Fruit fly (Drosophila melanogaster) whole organism, embryonic: ENCODE measurements around the gene Elp4.

ENCODE experiments used
- Abd-B ChIP-seq: fragments of 200-800 bp; sonication (Bioruptor generic); optimal IDR thresholded peaks from 2 replicates; lab custom pipeline; 2018; ENCODE audit warnings: missing biosample characterization, mild to moderate bottlenecking, missing genetic modification characterization, moderate library complexity
- B-H2 ChIP-seq: fragments of 200-800 bp; sonication (Bioruptor generic); optimal IDR thresholded peaks from 2 replicates; lab custom pipeline; 2018; ENCODE audit warnings: missing biosample characterization, mild to moderate bottlenecking, missing genetic modification characterization
- CG10267 ChIP-seq: fragments of 200-800 bp; sonication (Bioruptor generic); optimal IDR thresholded peaks from 2 replicates; lab custom pipeline; 2018; ENCODE audit warnings: missing biosample characterization, mild to moderate bottlenecking, missing genetic modification characterization, moderate library complexity
- CG11696 ChIP-seq: fragments of 200-800 bp; sonication (Bioruptor generic); IDR thresholded peaks from 2 replicates; pipeline ENCODE4 v1.3.6; 2022; ENCODE audit warnings: missing biosample characterization, missing genetic modification characterization
- CG14014 ChIP-seq: fragments of 200-800 bp; sonication (Bioruptor generic); IDR thresholded peaks from 2 replicates; pipeline ENCODE4 v1.3.6; 2022; ENCODE audit warnings: missing biosample characterization, missing genetic modification characterization
- CG15269 ChIP-seq: fragments of 200-800 bp; sonication (Bioruptor generic); optimal IDR thresholded peaks from 2 replicates; lab custom pipeline; 2018; ENCODE audit warnings: missing biosample characterization, mild to moderate bottlenecking, missing genetic modification characterization, moderate library complexity
- CG15514 ChIP-seq: fragments of 200-800 bp; sonication (Bioruptor generic); optimal IDR thresholded peaks from 3 replicates; lab custom pipeline; 2017; ENCODE audit warnings: missing biosample characterization, missing genetic modification characterization, mild to moderate bottlenecking, moderate library complexity, missing genetic modification reagents
- CG17829 ChIP-seq: fragments of 200-800 bp; optimal IDR thresholded peaks from 2 replicates; lab custom pipeline; 2019; ENCODE audit warnings: missing biosample characterization, mild to moderate bottlenecking, missing genetic modification characterization, moderate library complexity
- CG18476 ChIP-seq: fragments of 200-800 bp; sonication (Bioruptor generic); optimal IDR thresholded peaks from 2 replicates; lab custom pipeline; 2016; ENCODE audit warnings: missing biosample characterization, mild to moderate bottlenecking, missing genetic modification characterization
- CG18619 ChIP-seq: fragments of 200-800 bp; sonication (Bioruptor generic); optimal IDR thresholded peaks from 3 replicates; lab custom pipeline; 2017; ENCODE audit warnings: missing biosample characterization, mild to moderate bottlenecking, missing genetic modification characterization
- CG18764 ChIP-seq: fragments of 200-800 bp; sonication (Bioruptor generic); optimal IDR thresholded peaks from 3 replicates; lab custom pipeline; 2016; ENCODE audit warnings: missing biosample characterization, missing genetic modification characterization
- CG2712 ChIP-seq: fragments of 200-800 bp; optimal IDR thresholded peaks from 3 replicates; lab custom pipeline; 2019; ENCODE audit warnings: missing biosample characterization, mild to moderate bottlenecking, missing genetic modification characterization, moderate library complexity
- CG30020 ChIP-seq: fragments of 200-800 bp; optimal IDR thresholded peaks from 2 replicates; lab custom pipeline; 2019; ENCODE audit warnings: missing biosample characterization, mild to moderate bottlenecking, missing genetic modification characterization, moderate library complexity
- CG3407 ChIP-seq: fragments of 200-800 bp; sonication (Bioruptor generic); optimal IDR thresholded peaks from 2 replicates; lab custom pipeline; 2018; ENCODE audit warnings: missing biosample characterization, mild to moderate bottlenecking, missing genetic modification characterization
- CG34422 ChIP-seq: fragments of 200-800 bp; sonication (Bioruptor generic); IDR thresholded peaks from 3 replicates; pipeline ENCODE4 v1.3.6; 2022; ENCODE audit warnings: missing biosample characterization, missing genetic modification characterization
- CG4730 ChIP-seq: fragments of 200-800 bp; sonication (Bioruptor generic); IDR thresholded peaks from 2 replicates; pipeline ENCODE4 v1.3.6; 2022; ENCODE audit warnings: missing biosample characterization, missing genetic modification characterization
- CG7928 ChIP-seq: fragments of 200-800 bp; sonication (Bioruptor generic); optimal IDR thresholded peaks from 2 replicates; lab custom pipeline; 2017; ENCODE audit warnings: missing biosample characterization, mild to moderate bottlenecking, missing genetic modification characterization
- CG8281 ChIP-seq: fragments of 200-800 bp; sonication (Bioruptor generic); optimal IDR thresholded peaks from 2 replicates; lab custom pipeline; 2018; ENCODE audit warnings: missing biosample characterization, mild to moderate bottlenecking, missing genetic modification characterization, moderate library complexity
- CG9437 ChIP-seq: fragments of 200-800 bp; sonication (Bioruptor generic); optimal IDR thresholded peaks from 2 replicates; lab custom pipeline; 2018; ENCODE audit warnings: missing biosample characterization, mild to moderate bottlenecking, missing genetic modification characterization
- CHES-1-like ChIP-seq: fragments of 200-800 bp; sonication (Bioruptor generic); optimal IDR thresholded peaks from 2 replicates; lab custom pipeline; 2016; ENCODE audit warnings: missing biosample characterization, missing genetic modification characterization
- D ChIP-seq, 2 experiments: fragments of 200-800 bp in 1 of 2; fragments of >200 bp in 1 of 2; sonication (Bioruptor generic) in 1 of 2; optimal IDR thresholded peaks; 2 replicates in 1 of 2; 3 replicates in 1 of 2; lab custom pipeline; 2017; ENCODE audit warnings: mild to moderate bottlenecking in 1 of 2, missing biosample characterization in 1 of 2, missing genetic modification characterization in 1 of 2, missing genetic modification reagents in 1 of 2
- Ets97D ChIP-seq: fragments of 200-800 bp; sonication (Bioruptor generic); optimal IDR thresholded peaks from 3 replicates; lab custom pipeline; 2016; ENCODE audit warnings: missing biosample characterization, missing genetic modification characterization
- Gug ChIP-seq: fragments of 200-800 bp; sonication (Bioruptor generic); IDR thresholded peaks from 4 replicates; pipeline ENCODE4 v1.3.6; 2022; ENCODE audit warnings: missing biosample characterization, missing genetic modification characterization
- Hey ChIP-seq: fragments of 200-800 bp; sonication (Bioruptor generic); optimal IDR thresholded peaks from 3 replicates; lab custom pipeline; 2018; ENCODE audit warnings: missing biosample characterization, mild to moderate bottlenecking, missing genetic modification characterization
- Hr51 ChIP-seq, 2 experiments: fragments of 200-800 bp; sonication (Bioruptor generic); optimal IDR thresholded peaks; 2 replicates in 1 of 2; 3 replicates in 1 of 2; lab custom pipeline; 2016 to 2018; ENCODE audit warnings: missing biosample characterization in 2 of 2, missing genetic modification characterization in 2 of 2, mild to moderate bottlenecking in 1 of 2, moderate library complexity in 1 of 2
- Lhr ChIP-seq: fragments of 200-800 bp; sonication (Bioruptor generic); optimal IDR thresholded peaks from 3 replicates; lab custom pipeline; 2017; ENCODE audit warnings: mild to moderate bottlenecking, missing biosample characterization, missing genetic modification reagents, missing genetic modification characterization
- Myb ChIP-seq: fragments of 200-800 bp; sonication (Bioruptor generic); optimal IDR thresholded peaks from 2 replicates; lab custom pipeline; 2016; ENCODE audit warnings: missing biosample characterization, missing genetic modification characterization
- Pdp1 ChIP-seq, 2 experiments: fragments of 200-800 bp; sonication (Bioruptor generic); optimal IDR thresholded peaks; 3 replicates each; lab custom pipeline; 2016; ENCODE audit warnings: missing biosample characterization in 2 of 2, missing genetic modification characterization in 2 of 2, mild to moderate bottlenecking in 1 of 2, moderate library complexity in 1 of 2
- Ptx1 ChIP-seq: fragments of 200-800 bp; sonication (Bioruptor generic); IDR thresholded peaks from 2 replicates; pipeline ENCODE4 v1.3.6; 2022; ENCODE audit warnings: missing biosample characterization, missing genetic modification characterization
- TFAM ChIP-seq: fragments of 200-800 bp; sonication (Bioruptor generic); optimal IDR thresholded peaks from 2 replicates; lab custom pipeline; 2017; ENCODE audit warnings: missing biosample characterization, missing genetic modification characterization, inconsistent platforms
- ase ChIP-seq: fragments of 200-800 bp; sonication (Bioruptor generic); IDR thresholded peaks from 3 replicates; pipeline ENCODE4 v1.3.6; 2022; ENCODE audit warnings: missing biosample characterization, missing genetic modification characterization
- cato ChIP-seq: fragments of 200-800 bp; sonication (Bioruptor generic); optimal IDR thresholded peaks from 2 replicates; lab custom pipeline; 2016; ENCODE audit warnings: missing biosample characterization, missing genetic modification characterization, borderline replicate concordance
- crc ChIP-seq: fragments of 200-800 bp; sonication (Bioruptor generic); optimal IDR thresholded peaks from 2 replicates; lab custom pipeline; 2016; ENCODE audit warnings: missing biosample characterization, missing genetic modification characterization
- crp ChIP-seq, 2 experiments: fragments of 200-800 bp; sonication (Bioruptor generic); optimal IDR thresholded peaks; 2 replicates in 1 of 2; 3 replicates in 1 of 2; lab custom pipeline; 2017; ENCODE audit warnings: missing biosample characterization in 2 of 2, missing genetic modification characterization in 2 of 2, mild to moderate bottlenecking in 1 of 2, moderate library complexity in 1 of 2
- esg ChIP-seq: fragments of 200-800 bp; sonication (Bioruptor generic); conservative IDR thresholded peaks from 2 replicates; pipeline ENCODE4 v1.3.6; 2022; ENCODE audit warnings: missing biosample characterization, missing genetic modification characterization
- exex ChIP-seq: fragments of 200-800 bp; sonication (Bioruptor generic); optimal IDR thresholded peaks from 4 replicates; lab custom pipeline; 2018; ENCODE audit warnings: missing biosample characterization, mild to moderate bottlenecking, missing genetic modification characterization, moderate library complexity
- fd102C ChIP-seq: fragments of 200-800 bp; sonication (Bioruptor generic); optimal IDR thresholded peaks from 2 replicates; lab custom pipeline; 2018; ENCODE audit warnings: missing biosample characterization, mild to moderate bottlenecking, missing genetic modification characterization, moderate library complexity
- grau ChIP-seq: fragments of 200-800 bp; optimal IDR thresholded peaks from 3 replicates; lab custom pipeline; 2019; ENCODE audit warnings: missing biosample characterization, mild to moderate bottlenecking, missing genetic modification characterization, moderate library complexity
- hkb ChIP-seq, 2 experiments: fragments of 200-800 bp in 1 of 2; fragments of >200 bp in 1 of 2; sonication (Bioruptor generic) in 1 of 2; IDR thresholded peaks in 1 of 2; optimal IDR thresholded peaks in 1 of 2; 2 replicates each; pipeline versions ENCODE4 v1.3.6 to Lab custom; 2017 to 2022; ENCODE audit warnings: missing biosample characterization in 1 of 2, missing genetic modification characterization in 1 of 2
- insv ChIP-seq, 2 experiments: fragments of 200-800 bp; sonication (Bioruptor generic); optimal IDR thresholded peaks; 3 replicates each; lab custom pipeline; 2016 to 2018; ENCODE audit warnings: missing biosample characterization in 2 of 2, missing genetic modification characterization in 2 of 2
- lab ChIP-seq: fragments of 200-800 bp; sonication (Bioruptor generic); optimal IDR thresholded peaks from 3 replicates; lab custom pipeline; 2017; ENCODE audit warnings: missing biosample characterization, missing genetic modification characterization, mild to moderate bottlenecking, moderate library complexity, missing genetic modification reagents
- lov ChIP-seq, 2 experiments: fragments of 200-800 bp in 1 of 2; fragments of >200 bp in 1 of 2; sonication (Bioruptor generic) in 1 of 2; IDR thresholded peaks in 1 of 2; optimal IDR thresholded peaks in 1 of 2; 2 replicates in 1 of 2; 3 replicates in 1 of 2; pipeline versions ENCODE4 v1.3.6 to Lab custom; 2017 to 2022; ENCODE audit warnings: missing biosample characterization in 1 of 2, missing genetic modification characterization in 1 of 2
- org-1 ChIP-seq: fragments of 200-800 bp; sonication (Bioruptor generic); optimal IDR thresholded peaks from 2 replicates; lab custom pipeline; 2017; ENCODE audit warnings: missing biosample characterization, missing genetic modification characterization
- salm ChIP-seq: fragments of 200-800 bp; sonication (Bioruptor generic); optimal IDR thresholded peaks from 2 replicates; lab custom pipeline; 2018; ENCODE audit warnings: missing biosample characterization, mild to moderate bottlenecking, missing genetic modification characterization
- sd ChIP-seq: fragments of 200-800 bp; sonication (Bioruptor generic); optimal IDR thresholded peaks from 3 replicates; lab custom pipeline; 2018; ENCODE audit warnings: missing biosample characterization, mild to moderate bottlenecking, missing genetic modification characterization, moderate library complexity
- sima ChIP-seq: fragments of 200-800 bp; sonication (Bioruptor generic); optimal IDR thresholded peaks from 2 replicates; lab custom pipeline; 2016; ENCODE audit warnings: missing biosample characterization, missing genetic modification characterization
- tll ChIP-seq, 2 experiments: fragments of 200-800 bp in 1 of 2; fragments of >200 bp in 1 of 2; sonication (Bioruptor generic) in 1 of 2; optimal IDR thresholded peaks; 2 replicates each; lab custom pipeline; 2017 to 2019; ENCODE audit warnings: missing biosample characterization in 2 of 2, missing genetic modification characterization in 2 of 2, mild to moderate bottlenecking in 1 of 2, moderate library complexity in 1 of 2

The Elp4 gene

dm6 chr2L:5476699-5477098, 47.2 kb upstream of the Elp4 start (continued):
- TF ChIP-seq CG17829 (tag; lab: Kevin White, UChicago) (peak; percentile 83), Ptx1 (GFP tag; lab: Robert Waterston, UW) (peak; percentile 79), crp (GFP tag; optimal IDR thresholded peaks at IDR 0.05; lab: Kevin White, UChicago) (peak in 1 of 2 experiments; percentile 6), CG18476 (GFP tag; lab: Kevin White, UChicago) (peak; percentile 15), CG18619 (GFP tag; lab: Kevin White, UChicago) (peak; percentile 66), hkb (optimal IDR thresholded peaks at IDR 0.05; lab: Kevin White, UChicago) (no peak), hkb (GFP tag; IDR thresholded peaks at IDR 0.05; lab: Robert Waterston, UW) (peak; percentile 81), Abd-B (GFP tag; lab: Kevin White, UChicago) (peak; percentile 72), CG7928 (GFP tag; lab: Kevin White, UChicago) (no peak), sima (GFP tag; lab: Kevin White, UChicago) (peak; percentile 34), Myb (peak; percentile 73), cato (GFP tag; lab: Kevin White, UChicago) (peak; percentile 72), salm (peak; percentile 48), CG14014 (GFP tag; lab: Robert Waterston, UW) (peak; percentile 87), CG2712 (tag; lab: Kevin White, UChicago) (peak; percentile 85), Pdp1 (GFP tag; optimal IDR thresholded peaks at IDR 0.05; lab: Kevin White, UChicago) (peak; percentile 42 to 93), CG34422 (GFP tag; lab: Robert Waterston, UW) (peak; percentile 82; the same call in 2 of the 3 replicates), fd102C (GFP tag; lab: Kevin White, UChicago) (peak; percentile 81), Hey (tag; lab: Kevin White, UChicago) (no peak), tll (GFP tag; optimal IDR thresholded peaks at IDR 0.05; lab: Kevin White, UChicago) (no peak), esg (GFP tag; lab: Robert Waterston, UW) (peak; percentile 89), ase (GFP tag; lab: Robert Waterston, UW) (peak; percentile 76), CG8281 (tag; lab: Kevin White, UChicago) (peak; percentile 25), org-1 (GFP tag; lab: Kevin White, UChicago) (peak; percentile 81), CG3407 (GFP tag; lab: Kevin White, UChicago) (peak; percentile 84), CG18764 (peak; percentile 64), exex (tag; lab: Kevin White, UChicago) (no peak), grau (tag; lab: Kevin White, UChicago) (peak; percentile 71), Ets97D (GFP tag; lab: Kevin White, UChicago) (peak; percentile 22), sd (tag; lab: Kevin White, UChicago) (peak; percentile 44), TFAM (GFP tag; lab: Kevin White, UChicago) (peak; percentile 19), lov (optimal IDR thresholded peaks at IDR 0.05; lab: Kevin White, UChicago) (no peak), lov (GFP tag; IDR thresholded peaks at IDR 0.05; lab: Robert Waterston, UW) (peak; percentile 90), CG9437 (GFP tag; lab: Kevin White, UChicago) (peak; percentile 52), CG15514 (GFP tag; lab: Kevin White, UChicago) (no peak), CHES-1-like (GFP tag; lab: Kevin White, UChicago) (peak; percentile 88), insv (GFP tag; optimal IDR thresholded peaks at IDR 0.05; lab: Kevin White, UChicago) (no peak), crc (peak; percentile 82), Hr51 (GFP tag; optimal IDR thresholded peaks at IDR 0.05; lab: Kevin White, UChicago) (peak; percentile 56 to 77), CG15269 (tag; lab: Kevin White, UChicago) (peak; percentile 77), D (optimal IDR thresholded peaks at IDR 0.05; lab: Kevin White, UChicago) (no peak), D (GFP tag; optimal IDR thresholded peaks at IDR 0.05; lab: Kevin White, UChicago) (peak; percentile 87), Gug (peak; percentile 86), CG4730 (GFP tag; lab: Robert Waterston, UW) (peak; percentile 71), CG11696 (GFP tag; lab: Robert Waterston, UW) (peak; percentile 68; the same call in 1 of the 2 replicates), B-H2 (no peak), CG10267 (peak; percentile 78), lab (GFP tag; lab: Kevin White, UChicago) (peak; percentile 70), Lhr (GFP tag; lab: Kevin White, UChicago) (peak; percentile 46), CG30020 (tag; lab: Kevin White, UChicago) (peak; percentile 36)
